Worm (Caenorhabditis elegans): ENCODE data around the gene col-130.

DNA sequence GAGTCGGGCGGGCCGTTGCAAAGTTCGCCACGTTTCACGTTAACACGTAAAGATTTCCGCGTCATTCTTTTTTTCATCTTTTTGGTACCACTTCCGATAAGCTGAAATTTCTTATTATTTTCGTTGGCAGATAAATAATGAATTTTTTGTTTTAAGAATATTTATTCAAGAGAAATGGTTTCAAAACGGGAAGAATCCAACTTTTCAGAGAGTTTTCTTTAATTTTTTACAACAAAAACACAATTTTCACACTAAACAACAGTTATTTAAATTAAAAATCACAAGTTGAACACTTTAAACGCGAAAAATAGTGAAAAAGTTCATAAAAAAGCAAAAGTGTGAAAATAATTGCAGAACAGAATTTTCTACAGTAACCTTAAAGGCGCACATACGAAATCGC lies 25.8 kb upstream of the col-130 start, which contains the start of gene spe-44:
- TF ChIP-seq pag-3 (tag; optimal IDR thresholded peaks at IDR 0.05; ENCODE audit: borderline replicate concordance) (no peak), K09A11.1 (tag; optimal IDR thresholded peaks at IDR 0.05; ENCODE audit: insufficient read depth) (no peak), fkh-10 (GFP tag; optimal IDR thresholded peaks at IDR 0.05) (no peak), gmeb-2 (tag; optimal IDR thresholded peaks at IDR 0.05) (no peak), tbx-2 (tag; optimal IDR thresholded peaks at IDR 0.05) (no peak), odd-2 (tag; optimal IDR thresholded peaks at IDR 0.05) (no peak)

All from whole organism, late embryonic.